Fruit fly (Drosophila melanogaster) whole organism, embryonic: ENCODE data around the gene Lrr47.

ENCODE experiments used
- CG10274 ChIP-seq: fragments of 200-800 bp; sonication (Bioruptor generic); optimal IDR thresholded peaks from 3 replicates; lab custom pipeline; 2017; ENCODE audit warnings: missing biosample characterization, mild to moderate bottlenecking, missing genetic modification characterization
- CG11085 ChIP-seq: fragments of 200-800 bp; sonication (Bioruptor generic); IDR thresholded peaks from 2 replicates; pipeline ENCODE4 v1.3.6; 2022; ENCODE audit warnings: missing biosample characterization, missing genetic modification characterization
- CG12071 ChIP-seq: fragments of 200-800 bp; sonication (Bioruptor generic); optimal IDR thresholded peaks from 3 replicates; lab custom pipeline; 2018; ENCODE audit warnings: missing biosample characterization, mild to moderate bottlenecking, missing genetic modification characterization
- CG13296 ChIP-seq: fragments of 200-800 bp; sonication (Bioruptor generic); optimal IDR thresholded peaks from 3 replicates; lab custom pipeline; 2018; ENCODE audit warnings: missing biosample characterization, mild to moderate bottlenecking, missing genetic modification characterization
- CG13775 ChIP-seq: fragments of 200-800 bp; sonication (Bioruptor generic); optimal IDR thresholded peaks from 3 replicates; lab custom pipeline; 2017; ENCODE audit warnings: missing biosample characterization, mild to moderate bottlenecking, missing genetic modification characterization
- CG14441 ChIP-seq: fragments of 200-800 bp; sonication (Bioruptor generic); IDR thresholded peaks from 2 replicates; pipeline ENCODE4 v1.3.6; 2022; ENCODE audit warnings: missing biosample characterization, missing genetic modification characterization
- CG14710 ChIP-seq: fragments of 200-800 bp; sonication (Bioruptor generic); optimal IDR thresholded peaks from 3 replicates; lab custom pipeline; 2019; ENCODE audit warnings: missing biosample characterization, mild to moderate bottlenecking, missing genetic modification characterization, moderate library complexity
- CG14860 ChIP-seq: fragments of 200-800 bp; sonication (Bioruptor generic); IDR thresholded peaks from 3 replicates; pipeline ENCODE4 v1.3.6; 2022; ENCODE audit warnings: missing biosample characterization, missing genetic modification characterization; ENCODE audit not compliant: partially characterized antibody
- CG17612 ChIP-seq: fragments of 200-800 bp; sonication (Bioruptor generic); IDR thresholded peaks from 2 replicates; pipeline ENCODE4 v1.3.6; 2022; ENCODE audit warnings: missing biosample characterization, missing genetic modification characterization
- CG18764 ChIP-seq: fragments of 200-800 bp; sonication (Bioruptor generic); optimal IDR thresholded peaks from 3 replicates; lab custom pipeline; 2016; ENCODE audit warnings: missing biosample characterization, missing genetic modification characterization
- CG2199 ChIP-seq: fragments of 200-800 bp; sonication (Bioruptor generic); IDR thresholded peaks from 3 replicates; pipeline ENCODE4 v1.3.6; 2022; ENCODE audit warnings: missing biosample characterization, missing genetic modification characterization
- CG2889 ChIP-seq: fragments of 200-800 bp; sonication (Bioruptor generic); IDR thresholded peaks from 3 replicates; pipeline ENCODE4 v1.3.6; 2022; ENCODE audit warnings: missing biosample characterization, missing genetic modification characterization
- CG31365 ChIP-seq: fragments of 200-800 bp; sonication (Bioruptor generic); optimal IDR thresholded peaks from 2 replicates; lab custom pipeline; 2018; ENCODE audit warnings: missing biosample characterization, mild to moderate bottlenecking, missing genetic modification characterization
- CG32772 ChIP-seq: fragments of 200-800 bp; sonication (Bioruptor generic); IDR thresholded peaks from 2 replicates; pipeline ENCODE4 v1.3.6; 2022; ENCODE audit warnings: missing biosample characterization, missing genetic modification characterization
- CG4854 ChIP-seq: fragments of 200-800 bp; sonication (Bioruptor generic); optimal IDR thresholded peaks from 2 replicates; lab custom pipeline; 2016; ENCODE audit warnings: missing biosample characterization, missing genetic modification characterization, inconsistent platforms
- CG6254 ChIP-seq: fragments of 200-800 bp; sonication (Bioruptor generic); optimal IDR thresholded peaks from 3 replicates; lab custom pipeline; 2017; ENCODE audit warnings: mild to moderate bottlenecking, missing biosample characterization, missing genetic modification reagents, missing genetic modification characterization
- CG6272 ChIP-seq: fragments of 200-800 bp; sonication (Bioruptor generic); IDR thresholded peaks from 2 replicates; pipeline ENCODE4 v1.3.6; 2022; ENCODE audit warnings: missing biosample characterization, missing genetic modification characterization
- CG7556 ChIP-seq: fragments of 200-800 bp; sonication (Bioruptor generic); optimal IDR thresholded peaks from 2 replicates; lab custom pipeline; 2017; ENCODE audit warnings: missing biosample characterization, mild to moderate bottlenecking, missing genetic modification characterization
- Camta ChIP-seq: fragments of 200-800 bp; sonication (Bioruptor generic); optimal IDR thresholded peaks from 2 replicates; lab custom pipeline; 2016; ENCODE audit warnings: missing biosample characterization, missing genetic modification characterization
- Doc2 ChIP-seq: fragments of 200-800 bp; sonication (Bioruptor generic); IDR thresholded peaks from 2 replicates; pipeline ENCODE4 v1.3.6; 2022; ENCODE audit warnings: missing biosample characterization, missing genetic modification characterization
- E2f1 ChIP-seq: fragments of 200-800 bp; sonication (Bioruptor generic); IDR thresholded peaks from 2 replicates; pipeline ENCODE4 v1.3.6; 2022; ENCODE audit warnings: missing biosample characterization, missing genetic modification characterization
- Fer3 ChIP-seq: fragments of 200-800 bp; sonication (Bioruptor generic); optimal IDR thresholded peaks from 2 replicates; lab custom pipeline; 2018; ENCODE audit warnings: missing biosample characterization, mild to moderate bottlenecking, missing genetic modification characterization, moderate library complexity
- Gsc ChIP-seq: fragments of 200-800 bp; sonication (Bioruptor generic); IDR thresholded peaks from 2 replicates; pipeline ENCODE4 v1.3.6; 2022; ENCODE audit warnings: missing biosample characterization, missing genetic modification characterization
- HLH3B ChIP-seq: fragments of 200-800 bp; sonication (Bioruptor generic); IDR thresholded peaks from 2 replicates; pipeline ENCODE4 v1.3.6; 2022; ENCODE audit warnings: missing biosample characterization, missing genetic modification characterization
- Hey ChIP-seq: fragments of 200-800 bp; sonication (Bioruptor generic); optimal IDR thresholded peaks from 3 replicates; lab custom pipeline; 2018; ENCODE audit warnings: missing biosample characterization, mild to moderate bottlenecking, missing genetic modification characterization
- Hsf ChIP-seq: fragments of 200-800 bp; sonication (Bioruptor generic); optimal IDR thresholded peaks from 3 replicates; lab custom pipeline; 2016; ENCODE audit warnings: missing biosample characterization, missing genetic modification characterization
- Nf-YA ChIP-seq: fragments of 200-800 bp; sonication (Bioruptor generic); IDR thresholded peaks from 2 replicates; pipeline ENCODE4 v1.3.6; 2022; ENCODE audit warnings: missing biosample characterization, missing genetic modification characterization
- Nf-YC ChIP-seq: fragments of 200-800 bp; optimal IDR thresholded peaks from 3 replicates; lab custom pipeline; 2019; ENCODE audit warnings: missing biosample characterization, mild to moderate bottlenecking, missing genetic modification characterization, moderate library complexity
- Opbp ChIP-seq: fragments of 200-800 bp; sonication (Bioruptor generic); IDR thresholded peaks from 3 replicates; pipeline ENCODE4 v1.3.6; 2022; ENCODE audit warnings: missing biosample characterization, missing genetic modification characterization; ENCODE audit not compliant: partially characterized antibody
- Ssrp ChIP-seq: fragments of 200-800 bp; sonication (Bioruptor generic); optimal IDR thresholded peaks from 2 replicates; lab custom pipeline; 2018; ENCODE audit warnings: missing biosample characterization, mild to moderate bottlenecking, missing genetic modification characterization, moderate library complexity
- Vsx1 ChIP-seq: fragments of 200-800 bp; sonication (Bioruptor generic); optimal IDR thresholded peaks from 2 replicates; lab custom pipeline; 2017; ENCODE audit warnings: missing biosample characterization, mild to moderate bottlenecking, missing genetic modification characterization, missing genetic modification reagents
- Xrp1 ChIP-seq: fragments of 200-800 bp; sonication (Bioruptor generic); IDR thresholded peaks from 2 replicates; pipeline ENCODE4 v1.3.6; 2022; ENCODE audit warnings: missing biosample characterization, missing genetic modification characterization
- abd-A ChIP-seq: fragments of 200-800 bp; sonication (Bioruptor generic); optimal IDR thresholded peaks from 3 replicates; lab custom pipeline; 2019; ENCODE audit warnings: missing biosample characterization, mild to moderate bottlenecking, missing genetic modification characterization, moderate library complexity
- bowl ChIP-seq: fragments of 200-800 bp; sonication (Bioruptor generic); IDR thresholded peaks from 2 replicates; pipeline ENCODE4 v1.3.6; 2022; ENCODE audit warnings: missing biosample characterization, missing genetic modification characterization
- br ChIP-seq: fragments of >200 bp; optimal IDR thresholded peaks from 2 replicates; lab custom pipeline; 2017
- chif ChIP-seq, 2 experiments: fragments of 200-800 bp; sonication (Bioruptor generic); optimal IDR thresholded peaks; 3 replicates each; lab custom pipeline; 2016; ENCODE audit warnings: missing biosample characterization in 2 of 2, missing genetic modification characterization in 2 of 2
- dmrt99B ChIP-seq: fragments of 200-800 bp; sonication (Bioruptor generic); optimal IDR thresholded peaks from 2 replicates; lab custom pipeline; 2018; ENCODE audit warnings: missing biosample characterization, mild to moderate bottlenecking, missing genetic modification characterization, moderate library complexity
- en ChIP-seq: fragments of 200-800 bp; sonication (Bioruptor generic); optimal IDR thresholded peaks from 2 replicates; lab custom pipeline; 2016; ENCODE audit warnings: missing biosample characterization, missing genetic modification characterization
- gsb ChIP-seq: fragments of 200-800 bp; sonication (Bioruptor generic); IDR thresholded peaks from 2 replicates; pipeline ENCODE4 v1.3.6; 2022; ENCODE audit warnings: missing biosample characterization, missing genetic modification characterization
- hbn ChIP-seq: fragments of 200-800 bp; sonication (Bioruptor generic); IDR thresholded peaks from 2 replicates; pipeline ENCODE4 v1.3.6; 2022; ENCODE audit warnings: missing biosample characterization, missing genetic modification characterization; ENCODE audit not compliant: partially characterized antibody
- onecut ChIP-seq: fragments of 200-800 bp; sonication (Bioruptor generic); IDR thresholded peaks from 2 replicates; pipeline ENCODE4 v1.3.6; 2022; ENCODE audit warnings: missing biosample characterization, missing genetic modification characterization
- pum ChIP-seq: fragments of 200-800 bp; sonication (Bioruptor generic); optimal IDR thresholded peaks from 2 replicates; lab custom pipeline; 2016; ENCODE audit warnings: missing biosample characterization, missing genetic modification characterization
- ranshi ChIP-seq: fragments of 200-800 bp; sonication (Bioruptor generic); IDR thresholded peaks from 2 replicates; pipeline ENCODE4 v1.3.6; 2022; ENCODE audit warnings: missing biosample characterization, missing genetic modification characterization
- repo ChIP-seq: fragments of 200-800 bp; sonication (Bioruptor generic); optimal IDR thresholded peaks from 2 replicates; lab custom pipeline; 2016; ENCODE audit warnings: missing biosample characterization, missing genetic modification characterization
- sd ChIP-seq: fragments of 200-800 bp; sonication (Bioruptor generic); optimal IDR thresholded peaks from 3 replicates; lab custom pipeline; 2018; ENCODE audit warnings: missing biosample characterization, mild to moderate bottlenecking, missing genetic modification characterization, moderate library complexity
- sisA ChIP-seq: fragments of 200-800 bp; sonication (Bioruptor generic); IDR thresholded peaks from 2 replicates; pipeline ENCODE4 v1.3.6; 2022; ENCODE audit warnings: missing biosample characterization, missing genetic modification characterization
- sob ChIP-seq: fragments of 200-800 bp; sonication (Bioruptor generic); IDR thresholded peaks from 2 replicates; pipeline ENCODE4 v1.3.6; 2022; ENCODE audit warnings: missing biosample characterization, missing genetic modification characterization
- ssp ChIP-seq: fragments of 200-800 bp; sonication (Bioruptor generic); IDR thresholded peaks from 2 replicates; pipeline ENCODE4 v1.3.6; 2022; ENCODE audit warnings: missing biosample characterization, missing genetic modification characterization
- vnd ChIP-seq: fragments of 200-800 bp; sonication (Bioruptor generic); IDR thresholded peaks from 3 replicates; pipeline ENCODE4 v1.3.6; 2022; ENCODE audit warnings: missing biosample characterization, missing genetic modification characterization; ENCODE audit not compliant: partially characterized antibody
- z ChIP-seq: fragments of 200-800 bp; sonication (Bioruptor generic); IDR thresholded peaks from 3 replicates; pipeline ENCODE4 v1.3.6; 2022; ENCODE audit warnings: missing biosample characterization, missing genetic modification characterization
- zen2 ChIP-seq: fragments of 200-800 bp; sonication (Bioruptor generic); IDR thresholded peaks from 3 replicates; pipeline ENCODE4 v1.3.6; 2022; ENCODE audit warnings: missing biosample characterization, missing genetic modification characterization; ENCODE audit not compliant: partially characterized antibody

The Lrr47 gene

dm6 chr2L:10519225-10519624, 2.1 kb downstream of the Lrr47 start (continued):
- TF ChIP-seq Ssrp (peak; percentile 33), CG18764 (GFP tag; lab: Kevin White, UChicago) (peak; percentile 2), gsb (peak; percentile 55), CG13775 (GFP tag; lab: Kevin White, UChicago) (no peak), CG13296 (peak; percentile 59), pum (GFP tag; lab: Kevin White, UChicago) (peak; percentile 9), onecut (GFP tag; lab: Robert Waterston, UW) (peak; percentile 47; the same call in 1 of the 2 replicates), Hey (tag; lab: Kevin White, UChicago) (no peak), CG14860 (no peak), Fer3 (tag; lab: Kevin White, UChicago) (peak; percentile 76), ranshi (GFP tag; lab: Robert Waterston, UW) (peak; percentile 53; the same call in 1 of the 2 replicates), CG4854 (GFP tag; lab: Kevin White, UChicago) (peak; percentile 30), Vsx1 (peak; percentile 29), Nf-YA (GFP tag; lab: Robert Waterston, UW) (0 out of 2 replicates have a peak, but pooled peaks have one; percentile 15), CG32772 (GFP tag; lab: Robert Waterston, UW) (peak; percentile 53; the same call in 1 of the 2 replicates), chif (GFP tag; optimal IDR thresholded peaks at IDR 0.05; lab: Kevin White, UChicago) (peak in 1 of 2 experiments; percentile 38), Nf-YC (tag; lab: Kevin White, UChicago) (no peak), dmrt99B (tag; lab: Kevin White, UChicago) (peak; percentile 69), vnd (GFP tag; lab: Robert Waterston, UW) (no peak), CG12071 (peak; percentile 47), Camta (GFP tag; lab: Kevin White, UChicago) (peak; percentile 10), z (GFP tag; lab: Robert Waterston, UW) (no peak), ssp (GFP tag; lab: Robert Waterston, UW) (peak; percentile 26; the same call in 1 of the 2 replicates), hbn (GFP tag; lab: Robert Waterston, UW) (no peak), repo (GFP tag; lab: Kevin White, UChicago) (no peak), HLH3B (GFP tag; lab: Robert Waterston, UW) (peak; percentile 71), sd (tag; lab: Kevin White, UChicago) (peak; percentile 3), Xrp1 (GFP tag; lab: Robert Waterston, UW) (peak; percentile 74), CG17612 (GFP tag; lab: Robert Waterston, UW) (0 out of 2 replicates have a peak, but pooled peaks have one; percentile 18), CG10274 (GFP tag; lab: Kevin White, UChicago) (peak; percentile 21), CG31365 (peak; percentile 25), CG6254 (GFP tag; lab: Kevin White, UChicago) (no peak), Doc2 (GFP tag; lab: Robert Waterston, UW) (no peak), br (lab: Kevin White, UChicago) (no peak), Gsc (GFP tag; lab: Robert Waterston, UW) (no peak), zen2 (no peak), CG2889 (GFP tag; lab: Robert Waterston, UW) (peak; percentile 43; the same call in 1 of the 3 replicates), CG11085 (GFP tag; lab: Robert Waterston, UW) (no peak), abd-A (tag; lab: Kevin White, UChicago) (no peak), CG2199 (GFP tag; lab: Robert Waterston, UW) (no peak), CG6272 (0 out of 2 replicates have a peak, but pooled peaks have one; percentile 32), E2f1 (peak; percentile 46), sob (GFP tag; lab: Robert Waterston, UW) (peak; percentile 67), bowl (peak; percentile 61), CG14441 (GFP tag; lab: Robert Waterston, UW) (peak; percentile 79), sisA (GFP tag; lab: Robert Waterston, UW) (peak; percentile 62), CG7556 (peak; percentile 72), Hsf (GFP tag; lab: Kevin White, UChicago) (peak; percentile 41), en (GFP tag; lab: Kevin White, UChicago) (peak; percentile 4), CG14710 (peak; percentile 11), Opbp (GFP tag; lab: Robert Waterston, UW) (no peak)
